Worm (Caenorhabditis elegans): ENCODE results near the gene rabr-3.

The rabr-3 gene

DNA sequence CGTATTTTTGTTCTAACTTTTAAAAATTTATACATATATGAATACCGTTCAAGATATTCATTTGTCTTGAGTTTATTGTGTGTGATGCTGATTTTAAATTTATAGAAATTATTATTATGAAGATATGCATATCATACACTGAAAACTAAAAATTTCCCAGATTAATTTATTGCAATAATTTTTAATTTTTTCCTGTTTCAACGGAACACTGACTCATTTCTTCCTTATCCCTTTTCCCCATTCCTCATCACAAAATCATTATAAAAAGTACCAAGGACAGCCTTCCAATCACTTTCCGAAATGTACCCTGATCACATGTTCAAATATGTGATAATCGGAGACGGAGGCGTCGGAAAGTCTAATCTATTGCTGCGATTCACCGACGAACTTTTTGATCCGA, 840 bp upstream of the rabr-3 start, which contains the start of gene rabr-4:
Gene rabr-4 (plus strand): TSS at position 301 of the 400 bp plus-strand sequence.
- no peak for TF ChIP-seq sea-2 (GFP tag; optimal IDR thresholded peaks at IDR 0.05)
- no peak for TF ChIP-seq ama-1 (optimal IDR thresholded peaks at IDR 0.05)
- no peak for TF ChIP-seq lsy-12 (tag; optimal IDR thresholded peaks at IDR 0.05)
- TF ChIP-seq nhr-237 (tag; optimal IDR thresholded peaks at IDR 0.05) = no peak
- TF ChIP-seq zag-1 (tag; optimal IDR thresholded peaks at IDR 0.05) = no peak
- no peak for TF ChIP-seq nfya-1 (tag; optimal IDR thresholded peaks at IDR 0.05; ENCODE audit: insufficient read depth)
- TF ChIP-seq ztf-4 (tag; optimal IDR thresholded peaks at IDR 0.05) = no peak
- no peak for TF ChIP-seq ZK546.5 (tag; optimal IDR thresholded peaks at IDR 0.05)

DNA sequence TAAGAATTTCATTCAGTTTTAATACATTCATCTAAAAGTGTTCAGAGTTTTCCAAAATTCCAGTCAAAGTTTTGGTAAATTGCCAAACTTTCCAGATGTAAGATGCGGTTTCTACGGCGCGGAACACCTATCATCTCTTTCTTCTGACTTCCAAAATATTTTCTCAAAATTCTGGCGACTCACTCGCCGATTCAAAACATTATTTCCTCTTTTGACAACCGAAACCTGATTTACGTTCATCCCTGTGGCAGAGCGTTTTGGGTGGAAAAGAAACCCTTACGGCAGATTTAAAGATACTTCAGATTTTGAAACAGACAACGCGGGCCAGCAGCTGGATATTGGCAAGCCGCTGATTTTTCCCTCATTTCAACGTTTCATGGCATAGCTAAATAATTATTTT, 2.5 kb downstream of the rabr-3 start, which contains the start of gene F11A5.5:
Gene F11A5.5 (plus strand): TSS at position 301 of the 400 bp plus-strand sequence.
- TF ChIP-seq elt-1 (tag; optimal IDR thresholded peaks at IDR 0.05) = no peak

DNA sequence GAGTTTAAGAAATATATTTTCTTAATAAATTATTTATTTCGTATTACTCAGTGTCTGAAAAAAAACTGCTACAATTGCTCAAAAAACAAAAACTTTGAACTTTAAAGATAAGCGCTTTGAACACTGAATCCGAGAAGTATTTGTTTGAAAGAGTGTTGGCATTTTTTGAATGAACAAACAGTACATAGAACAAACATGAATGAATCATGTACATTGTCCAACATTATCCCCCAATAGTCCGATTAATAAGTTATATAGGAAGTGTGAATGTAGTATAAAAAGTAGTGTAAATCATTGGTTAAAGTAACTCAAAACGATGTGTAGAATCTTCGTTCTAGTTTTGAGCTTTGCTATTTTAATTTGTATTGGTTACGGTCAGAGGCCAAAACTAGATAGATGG, 6.3 kb downstream of the rabr-3 start, which contains the start of gene F11A5.17:
Gene F11A5.17 (plus strand): TSS at position 301 of the 400 bp plus-strand sequence.
- TF ChIP-seq nfya-1 (tag; optimal IDR thresholded peaks at IDR 0.05; ENCODE audit: insufficient read depth) = no peak
- no peak for TF ChIP-seq ceh-9 (tag; optimal IDR thresholded peaks at IDR 0.05)
- no peak for TF ChIP-seq ztf-4 (tag; optimal IDR thresholded peaks at IDR 0.05)
- TF ChIP-seq nhr-25 (tag; optimal IDR thresholded peaks at IDR 0.05) = no peak
- no peak for TF ChIP-seq elt-1 (tag; optimal IDR thresholded peaks at IDR 0.05)
- no peak for TF ChIP-seq egl-5 (tag; optimal IDR thresholded peaks at IDR 0.05)
- no peak for TF ChIP-seq lin-15B (tag; optimal IDR thresholded peaks at IDR 0.05)

ce11 chrV:16202618-16203017, 7.1 kb downstream of the rabr-3 start, which contains the start of gene F11A5.18:
Gene F11A5.18 (plus strand): TSS chrV:16202918.
- no peak for TF ChIP-seq R02D3.7 (tag; optimal IDR thresholded peaks at IDR 0.05)
- no peak for TF ChIP-seq ceh-28 (tag; optimal IDR thresholded peaks at IDR 0.05)
- TF ChIP-seq ztf-11 (tag; optimal IDR thresholded peaks at IDR 0.05) = no peak
- TF ChIP-seq nhr-23 (tag; optimal IDR thresholded peaks at IDR 0.05) = no peak
- TF ChIP-seq aly-2 (tag; optimal IDR thresholded peaks at IDR 0.05) = no peak
- TF ChIP-seq tbx-2 (tag; optimal IDR thresholded peaks at IDR 0.05) = no peak
- no peak for TF ChIP-seq zag-1 (tag; optimal IDR thresholded peaks at IDR 0.05)
- TF ChIP-seq mdl-1 (tag; optimal IDR thresholded peaks at IDR 0.05) = no peak
- no peak for TF ChIP-seq ceh-82 (tag; optimal IDR thresholded peaks at IDR 0.05)
- TF ChIP-seq lin-15B (tag; optimal IDR thresholded peaks at IDR 0.05) = no peak
- no peak for TF ChIP-seq unc-62 (GFP tag; optimal IDR thresholded peaks at IDR 0.05)
- TF ChIP-seq pha-4 (tag; optimal IDR thresholded peaks at IDR 0.05) = no peak
- no peak for TF ChIP-seq egl-5 (tag; optimal IDR thresholded peaks at IDR 0.05)
- TF ChIP-seq ZK546.5 (tag; optimal IDR thresholded peaks at IDR 0.05) = no peak
- no peak for TF ChIP-seq jun-1 (tag; optimal IDR thresholded peaks at IDR 0.05)
- no peak for TF ChIP-seq elt-1 (tag; optimal IDR thresholded peaks at IDR 0.05)
- TF ChIP-seq ama-1 (optimal IDR thresholded peaks at IDR 0.05) = no peak
- TF ChIP-seq lsy-12 (tag; optimal IDR thresholded peaks at IDR 0.05) = no peak
- TF ChIP-seq hmg-11 (tag; optimal IDR thresholded peaks at IDR 0.05) = no peak
- no peak for TF ChIP-seq nfya-1 (tag; optimal IDR thresholded peaks at IDR 0.05; ENCODE audit: insufficient read depth)

DNA sequence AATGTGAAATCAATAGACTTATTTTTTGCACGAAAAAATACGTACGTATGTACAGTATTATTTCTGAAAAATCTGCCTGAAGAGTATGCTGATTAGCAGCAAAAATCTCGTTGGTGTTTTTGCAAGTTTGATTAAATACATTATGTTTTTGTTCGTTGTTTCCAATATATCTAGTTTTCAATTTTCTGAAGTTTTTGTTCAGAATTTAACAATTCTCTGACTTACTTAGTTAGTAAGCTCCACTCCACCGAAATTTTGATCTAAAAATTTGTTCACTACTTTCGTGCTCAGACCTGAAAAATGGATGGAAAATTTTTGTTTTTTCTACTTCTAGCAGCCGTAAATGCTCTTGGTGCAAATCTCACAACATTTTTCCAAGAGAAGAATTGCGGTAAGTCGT, 9.4 kb downstream of the rabr-3 start, which contains the start of gene irld-26:
Gene irld-26 (plus strand): TSS at position 301 of the 400 bp plus-strand sequence.
- TF ChIP-seq jun-1 (tag; optimal IDR thresholded peaks at IDR 0.05) (no peak), nhr-76 (tag; optimal IDR thresholded peaks at IDR 0.05) (no peak), zag-1 (tag; optimal IDR thresholded peaks at IDR 0.05) (no peak), egl-5 (tag; optimal IDR thresholded peaks at IDR 0.05) (no peak), nhr-11 (tag; optimal IDR thresholded peaks at IDR 0.05) (no peak), ZK546.5 (tag; optimal IDR thresholded peaks at IDR 0.05) (no peak), ztf-4 (tag; optimal IDR thresholded peaks at IDR 0.05) (no peak), unc-39 (tag; optimal IDR thresholded peaks at IDR 0.05) (no peak), ceh-9 (tag; optimal IDR thresholded peaks at IDR 0.05) (no peak), nfya-1 (tag; optimal IDR thresholded peaks at IDR 0.05; ENCODE audit: insufficient read depth) (no peak), daf-12 (tag; optimal IDR thresholded peaks at IDR 0.05) (no peak)

DNA sequence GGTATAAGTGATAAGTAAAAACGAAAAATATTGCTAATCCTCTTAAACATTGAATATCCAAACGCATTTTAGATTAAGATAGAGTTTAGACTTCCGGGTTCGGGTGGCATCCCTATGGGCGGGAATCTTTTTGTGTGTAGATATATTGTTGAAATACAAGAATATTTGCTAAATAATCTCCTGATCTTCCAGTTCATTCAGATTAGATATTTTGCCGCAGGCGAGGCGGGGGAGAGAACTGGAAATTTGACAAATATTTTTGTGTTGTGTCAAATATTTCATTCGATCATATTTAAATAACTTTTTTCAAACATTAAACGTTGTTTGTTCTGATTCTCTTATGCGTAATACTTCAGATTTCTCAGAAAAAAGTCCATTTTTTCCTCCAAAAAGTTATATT, 14.4 kb downstream of the rabr-3 start, which contains the start of gene oac-15:
Gene oac-15 (minus strand): TSS at position 101 of the 400 bp plus-strand sequence.
- TF ChIP-seq pqm-1 (tag; optimal IDR thresholded peaks at IDR 0.05) = no peak
- no peak for TF ChIP-seq mdl-1 (tag; optimal IDR thresholded peaks at IDR 0.05)
- TF ChIP-seq fkh-10 (GFP tag; optimal IDR thresholded peaks at IDR 0.05) = no peak
- no peak for TF ChIP-seq R02D3.7 (tag; optimal IDR thresholded peaks at IDR 0.05)
- TF ChIP-seq pha-4 (tag; optimal IDR thresholded peaks at IDR 0.05) = no peak
- TF ChIP-seq nhr-28 (tag; optimal IDR thresholded peaks at IDR 0.05) = no peak
- TF ChIP-seq ama-1 (optimal IDR thresholded peaks at IDR 0.05) = no peak
- no peak for TF ChIP-seq zag-1 (tag; optimal IDR thresholded peaks at IDR 0.05)
- TF ChIP-seq jun-1 (tag; optimal IDR thresholded peaks at IDR 0.05) = no peak
- TF ChIP-seq tbx-2 (tag; optimal IDR thresholded peaks at IDR 0.05) = no peak
- TF ChIP-seq nhr-25 (tag; optimal IDR thresholded peaks at IDR 0.05) = no peak
- TF ChIP-seq sea-2 (GFP tag; optimal IDR thresholded peaks at IDR 0.05) = no peak

Data from whole organism, L3 larva.